Fruit fly (Drosophila melanogaster) whole organism, prepupa: Measurements from ENCODE around the gene Obp83g.

ENCODE experiments used
- CG10631 ChIP-seq: fragments of 200-800 bp; sonication (Bioruptor generic); optimal IDR thresholded peaks from 2 replicates; lab custom pipeline; 2016; ENCODE audit warnings: missing biosample characterization, missing genetic modification characterization
- CG10669 ChIP-seq: fragments of 200-800 bp; sonication (Bioruptor generic); optimal IDR thresholded peaks from 3 replicates; lab custom pipeline; 2018; ENCODE audit warnings: missing biosample characterization, mild to moderate bottlenecking, missing genetic modification characterization, moderate library complexity
- CG11294 ChIP-seq: fragments of 200-800 bp; sonication (Bioruptor generic); IDR thresholded peaks from 2 replicates; pipeline ENCODE4 v1.3.6; 2022; ENCODE audit warnings: missing biosample characterization, missing genetic modification characterization
- CG11762 ChIP-seq: fragments of 200-800 bp; sonication (Bioruptor generic); optimal IDR thresholded peaks from 3 replicates; lab custom pipeline; 2016; ENCODE audit warnings: missing biosample characterization, missing genetic modification characterization; ENCODE audit not compliant: insufficient read depth
- CG11902 ChIP-seq: fragments of 200-800 bp; sonication (Bioruptor generic); optimal IDR thresholded peaks from 3 replicates; lab custom pipeline; 2016; ENCODE audit warnings: missing biosample characterization, missing genetic modification characterization
- CG15336 ChIP-seq: fragments of 200-800 bp; sonication (Bioruptor generic); IDR thresholded peaks from 2 replicates; pipeline ENCODE4 v1.3.6; 2022; ENCODE audit warnings: missing biosample characterization, missing genetic modification characterization
- CG1621 ChIP-seq: fragments of 200-800 bp; sonication (Bioruptor generic); optimal IDR thresholded peaks from 3 replicates; lab custom pipeline; 2018; ENCODE audit warnings: missing biosample characterization, mild to moderate bottlenecking, missing genetic modification characterization
- CG3032 ChIP-seq: fragments of 200-800 bp; optimal IDR thresholded peaks from 2 replicates; lab custom pipeline; 2019; ENCODE audit warnings: missing biosample characterization, mild to moderate bottlenecking, missing genetic modification characterization, moderate library complexity
- CG34406 ChIP-seq: fragments of 200-800 bp; sonication (Bioruptor generic); optimal IDR thresholded peaks from 3 replicates; lab custom pipeline; 2016; ENCODE audit warnings: missing biosample characterization, missing genetic modification characterization
- CG3919 ChIP-seq: fragments of 200-800 bp; sonication (Bioruptor generic); optimal IDR thresholded peaks from 3 replicates; lab custom pipeline; 2016; ENCODE audit warnings: missing biosample characterization, missing genetic modification characterization
- CG6276 ChIP-seq: fragments of 200-800 bp; sonication (Bioruptor generic); optimal IDR thresholded peaks from 2 replicates; lab custom pipeline; 2017; ENCODE audit warnings: missing biosample characterization, mild to moderate bottlenecking, missing genetic modification characterization
- CG6792 ChIP-seq: fragments of 200-800 bp; sonication (Bioruptor generic); optimal IDR thresholded peaks from 3 replicates; lab custom pipeline; 2016; ENCODE audit warnings: missing biosample characterization, missing genetic modification characterization
- CG6808 ChIP-seq: fragments of 200-800 bp; sonication (Bioruptor generic); optimal IDR thresholded peaks from 3 replicates; lab custom pipeline; 2017; ENCODE audit warnings: missing biosample characterization, missing genetic modification characterization, mild to moderate bottlenecking, moderate library complexity, missing genetic modification reagents
- CG6854 ChIP-seq: fragments of 200-800 bp; sonication (Bioruptor generic); optimal IDR thresholded peaks from 2 replicates; lab custom pipeline; 2017; ENCODE audit warnings: missing biosample characterization, mild to moderate bottlenecking, missing genetic modification characterization
- CG8119 ChIP-seq: fragments of 200-800 bp; sonication (Bioruptor generic); IDR thresholded peaks from 3 replicates; pipeline ENCODE4 v1.3.6; 2022; ENCODE audit warnings: missing biosample characterization, missing genetic modification characterization
- CG8632 ChIP-seq: fragments of 200-800 bp; sonication (Bioruptor generic); optimal IDR thresholded peaks from 3 replicates; lab custom pipeline; 2016; ENCODE audit warnings: missing biosample characterization, missing genetic modification characterization
- CG9139 ChIP-seq: fragments of 200-800 bp; sonication (Bioruptor generic); optimal IDR thresholded peaks from 3 replicates; lab custom pipeline; 2017; ENCODE audit warnings: missing biosample characterization, mild to moderate bottlenecking, missing genetic modification characterization
- Eip75B ChIP-seq: fragments of 200-800 bp; sonication (Bioruptor generic); optimal IDR thresholded peaks from 3 replicates; lab custom pipeline; 2016; ENCODE audit warnings: missing biosample characterization, missing genetic modification characterization
- Eip78C ChIP-seq: fragments of 200-800 bp; sonication (Bioruptor generic); peaks from one replicate; lab custom pipeline; 2016; ENCODE audit warnings: missing biosample characterization, missing genetic modification characterization
- Ets21C ChIP-seq: fragments of 200-800 bp; sonication (Bioruptor generic); optimal IDR thresholded peaks from 3 replicates; lab custom pipeline; 2016; ENCODE audit warnings: missing biosample characterization, missing genetic modification characterization
- Ets96B ChIP-seq: fragments of 200-800 bp; optimal IDR thresholded peaks from 2 replicates; lab custom pipeline; 2019; ENCODE audit warnings: missing biosample characterization, mild to moderate bottlenecking, missing genetic modification characterization, moderate library complexity
- Gug ChIP-seq: fragments of 200-800 bp; sonication (Bioruptor generic); IDR thresholded peaks from 2 replicates; pipeline ENCODE4 v1.3.6; 2022; ENCODE audit warnings: missing biosample characterization, missing genetic modification characterization
- Hr38 ChIP-seq: sonication (Bioruptor generic); optimal IDR thresholded peaks from 2 replicates; lab custom pipeline; 2016; ENCODE audit warnings: missing biosample characterization, missing genetic modification characterization
- Hr39 ChIP-seq: fragments of 200-800 bp; sonication (Bioruptor generic); optimal IDR thresholded peaks from 2 replicates; lab custom pipeline; 2016; ENCODE audit warnings: missing biosample characterization, missing genetic modification characterization
- Met ChIP-seq: fragments of 200-800 bp; sonication (Bioruptor generic); optimal IDR thresholded peaks from 3 replicates; lab custom pipeline; 2016; ENCODE audit warnings: missing biosample characterization, missing genetic modification characterization
- OdsH ChIP-seq: fragments of 200-800 bp; sonication (Bioruptor generic); optimal IDR thresholded peaks from 3 replicates; lab custom pipeline; 2016; ENCODE audit warnings: missing biosample characterization, missing genetic modification characterization
- Smox ChIP-seq: fragments of 200-800 bp; sonication (Bioruptor generic); optimal IDR thresholded peaks from 3 replicates; lab custom pipeline; 2016; ENCODE audit warnings: missing biosample characterization, missing genetic modification characterization
- Sox14 ChIP-seq: fragments of 200-800 bp; sonication (Bioruptor generic); optimal IDR thresholded peaks from 3 replicates; lab custom pipeline; 2016; ENCODE audit warnings: missing biosample characterization, missing genetic modification characterization
- achi ChIP-seq: fragments of 200-800 bp; sonication (Bioruptor generic); optimal IDR thresholded peaks from 3 replicates; lab custom pipeline; 2016; ENCODE audit warnings: missing biosample characterization, missing genetic modification characterization
- acj6 ChIP-seq: fragments of 200-800 bp; sonication (Bioruptor generic); optimal IDR thresholded peaks from 3 replicates; lab custom pipeline; 2016; ENCODE audit warnings: missing biosample characterization, missing genetic modification characterization
- cyc ChIP-seq: fragments of 200-800 bp; sonication (Bioruptor generic); optimal IDR thresholded peaks from 3 replicates; lab custom pipeline; 2016; ENCODE audit warnings: missing biosample characterization, missing genetic modification characterization
- dac ChIP-seq: fragments of 200-800 bp; sonication (Bioruptor generic); optimal IDR thresholded peaks from 2 replicates; lab custom pipeline; 2017; ENCODE audit warnings: missing biosample characterization, mild to moderate bottlenecking, missing genetic modification characterization
- eg ChIP-seq: fragments of 200-800 bp; sonication (Bioruptor generic); IDR thresholded peaks from 3 replicates; pipeline ENCODE4 v1.3.6; 2022; ENCODE audit warnings: missing biosample characterization, missing genetic modification characterization
- esn ChIP-seq: fragments of 200-800 bp; sonication (Bioruptor generic); optimal IDR thresholded peaks from 2 replicates; lab custom pipeline; 2016; ENCODE audit warnings: missing biosample characterization, mild to moderate bottlenecking, missing genetic modification characterization, moderate library complexity
- fd85E ChIP-seq: fragments of 200-800 bp; sonication (Bioruptor generic); optimal IDR thresholded peaks from 3 replicates; lab custom pipeline; 2016; ENCODE audit warnings: missing biosample characterization, missing genetic modification characterization
- fkh ChIP-seq: fragments of 200-800 bp; sonication (Bioruptor generic); optimal IDR thresholded peaks from 3 replicates; lab custom pipeline; 2017; ENCODE audit warnings: missing biosample characterization, mild to moderate bottlenecking, missing genetic modification characterization, moderate library complexity
- lz ChIP-seq: fragments of 200-800 bp; sonication (Bioruptor generic); optimal IDR thresholded peaks from 3 replicates; lab custom pipeline; 2016; ENCODE audit warnings: missing biosample characterization, missing genetic modification characterization
- net ChIP-seq: fragments of 200-800 bp; sonication (Bioruptor generic); optimal IDR thresholded peaks from 3 replicates; lab custom pipeline; 2016; ENCODE audit warnings: missing biosample characterization, missing genetic modification characterization
- salr ChIP-seq, 2 experiments: fragments of 200-800 bp; sonication (Bioruptor generic); optimal IDR thresholded peaks; 3 replicates each; lab custom pipeline; 2016 to 2018; ENCODE audit warnings: missing biosample characterization in 2 of 2, missing genetic modification characterization in 2 of 2, mild to moderate bottlenecking in 1 of 2
- spab ChIP-seq: fragments of 200-800 bp; sonication (Bioruptor generic); optimal IDR thresholded peaks from 2 replicates; lab custom pipeline; 2017; ENCODE audit warnings: missing biosample characterization, mild to moderate bottlenecking, missing genetic modification characterization, missing genetic modification reagents
- svp ChIP-seq: fragments of 200-800 bp; sonication (Bioruptor generic); peaks from one replicate; lab custom pipeline; 2016; ENCODE audit warnings: missing biosample characterization, missing genetic modification characterization

Gene Obp83g

dm6 chr3R:6112252-6112995, at the start of gene Obp83g (continued):
- peak; percentile 83 for TF ChIP-seq esn (GFP tag; lab: Kevin White, UChicago)
- peak; percentile 85 for TF ChIP-seq Met (GFP tag; lab: Kevin White, UChicago)
- TF ChIP-seq fkh (GFP tag; lab: Kevin White, UChicago), result no peak
- peak; percentile 82 for TF ChIP-seq CG3032 (tag; lab: Kevin White, UChicago)
- peak; percentile 79 for TF ChIP-seq Eip75B (GFP tag; lab: Kevin White, UChicago)
- peak; percentile 79 for TF ChIP-seq CG10631 (GFP tag; lab: Kevin White, UChicago)
- peak; percentile 81 for TF ChIP-seq CG6792 (GFP tag; lab: Kevin White, UChicago)
- TF ChIP-seq dac (GFP tag; lab: Kevin White, UChicago), result peak; percentile 54
- peak; percentile 72 for TF ChIP-seq CG8632 (GFP tag; lab: Kevin White, UChicago)
- peak; percentile 79 for TF ChIP-seq spab (GFP tag; lab: Kevin White, UChicago)

dm6 chr3R:6156963-6157498, 44.9 kb upstream of the Obp83g start, which contains the start of gene CG31559:
TSS of gene CG31559 (minus strand) at chr3R:6157235.
- TF ChIP-seq CG11902 (GFP tag; lab: Kevin White, UChicago) (no peak), salr (GFP tag; optimal IDR thresholded peaks at IDR 0.05; lab: Kevin White, UChicago) (no peak), cyc (GFP tag; lab: Kevin White, UChicago) (no peak), Sox14 (GFP tag; lab: Kevin White, UChicago) (no peak), CG8119 (GFP tag; lab: Robert Waterston, UW) (0 out of 3 replicates have a peak, but pooled peaks have one; percentile 16), Smox (no peak), net (no peak), CG6854 (peak; percentile 35), Eip78C (GFP tag; lab: Kevin White, UChicago) (peak; percentile 29), CG11762 (GFP tag; lab: Kevin White, UChicago) (no peak), CG9139 (no peak), svp (GFP tag; lab: Kevin White, UChicago) (no peak), CG15336 (GFP tag; lab: Robert Waterston, UW) (peak; percentile 43; the same call in 1 of the 2 replicates), CG34406 (no peak), eg (GFP tag; lab: Robert Waterston, UW) (no peak), Gug (GFP tag; lab: Robert Waterston, UW) (no peak), Ets21C (GFP tag; lab: Kevin White, UChicago) (no peak), Hr38 (no peak), CG1621 (no peak), CG6276 (peak; percentile 31), CG3919 (peak; percentile 22), acj6 (GFP tag; lab: Kevin White, UChicago) (no peak)

- TF ChIP-seq CG3032 (tag; lab: Kevin White, UChicago) (no peak), CG8119 (GFP tag; lab: Robert Waterston, UW) (0 out of 3 replicates have a peak, but pooled peaks have one; percentile 21)
Measured at dm6 chr3R:6154773-6155295, 42.7 kb upstream of the Obp83g start.

- TF ChIP-seq CG11294 (GFP tag; lab: Robert Waterston, UW) (no peak), Sox14 (GFP tag; lab: Kevin White, UChicago) (no peak), CG6808 (GFP tag; lab: Kevin White, UChicago) (no peak), CG10669 (GFP tag; lab: Kevin White, UChicago) (no peak), Eip78C (GFP tag; lab: Kevin White, UChicago) (no peak), acj6 (GFP tag; lab: Kevin White, UChicago) (no peak), lz (GFP tag; lab: Kevin White, UChicago) (no peak), Hr39 (GFP tag; lab: Kevin White, UChicago) (no peak), OdsH (no peak), Eip75B (GFP tag; lab: Kevin White, UChicago) (no peak), achi (GFP tag; lab: Kevin White, UChicago) (no peak), CG3919 (no peak), fd85E (GFP tag; lab: Kevin White, UChicago) (no peak), eg (GFP tag; lab: Robert Waterston, UW) (no peak), Ets96B (tag; lab: Kevin White, UChicago) (no peak), Hr38 (no peak), spab (GFP tag; lab: Kevin White, UChicago) (no peak), CG8119 (GFP tag; lab: Robert Waterston, UW) (no peak), cyc (GFP tag; lab: Kevin White, UChicago) (no peak)
Measured at dm6 chr3R:6153574-6153973, 41.5 kb upstream of the Obp83g start.
